Worm (Caenorhabditis elegans) whole organism, midembryonic: Measurements from ENCODE around the gene etr-1.

Experiments
- T22C8.4 ChIP-seq: fragments of 200-800 bp; sonication (Bioruptor generic); IDR thresholded peaks from 2 replicates; pipeline ENCODE4 v1.3.6; 2022; ENCODE audit warnings: missing genetic modification characterization, missing compliant biosample characterization
- cog-1 ChIP-seq: sonication (generic microtip); optimal IDR thresholded peaks from 2 replicates; lab custom pipeline; 2016; ENCODE audit warnings: missing genetic modification characterization, missing compliant biosample characterization
- flt-1 ChIP-seq: fragments of 200-800 bp; sonication (Bioruptor generic); IDR thresholded peaks from 2 replicates; pipeline ENCODE4 v1.3.6; 2022; ENCODE audit warnings: missing genetic modification characterization, missing compliant biosample characterization
- med-1 ChIP-seq: sonication (generic microtip); optimal IDR thresholded peaks from 2 replicates; lab custom pipeline; 2017; ENCODE audit warnings: missing genetic modification characterization, mild to moderate bottlenecking, missing compliant biosample characterization, antibody characterized with exemption, missing genetic modification reagents; ENCODE audit not compliant: insufficient read depth
- ref-1 ChIP-seq: fragments of 200-800 bp; sonication (Bioruptor generic); conservative IDR thresholded peaks from 2 replicates; pipeline ENCODE4 v1.3.6; 2022; ENCODE audit warnings: missing genetic modification reagents, missing genetic modification characterization, missing compliant biosample characterization
- ztf-29 ChIP-seq: fragments of 200-800 bp; sonication (Bioruptor generic); IDR thresholded peaks from 2 replicates; pipeline ENCODE4 v1.3.6; 2022; ENCODE audit warnings: missing genetic modification reagents, missing genetic modification characterization, missing compliant biosample characterization

- TF ChIP-seq ztf-29 (GFP tag; lab: Robert Waterston, UW) (no peak), flt-1 (GFP tag; lab: Robert Waterston, UW) (no peak), cog-1 (tag; lab: Kevin White, UChicago) (no peak), med-1 (GFP tag; lab: Kevin White, UChicago) (no peak), ref-1 (no peak), T22C8.4 (GFP tag; lab: Robert Waterston, UW) (no peak)
These were observed 15.2 kb upstream of the etr-1 start, which contains the start of gene T25D3.4 for ce11 chrII:146933-147332.
